Fruit fly (Drosophila melanogaster): Measurements from ENCODE around the gene CG12012.
A peak's percentile ranks its signal among the peaks of the same experiment; 100 is the strongest.

CG12012 gene

dm6 chr3L:3336368-3337164, 40.0 kb upstream of the CG12012 start, which contains the start of the genes Drsl6 and kst (continued):
- TF ChIP-seq CrebA (GFP tag; optimal IDR thresholded peaks at IDR 0.05; ENCODE audit: borderline replicate concordance), result no peak
- no peak for TF ChIP-seq CG32264 (GFP tag; optimal IDR thresholded peaks at IDR 0.05)
- no peak for TF ChIP-seq ey (GFP tag; optimal IDR thresholded peaks at IDR 0.05)
- TF ChIP-seq Hnf4 (GFP tag; optimal IDR thresholded peaks at IDR 0.05), result peak; percentile 16

dm6 chr3L:3337345-3337928, 39.1 kb upstream of the CG12012 start:
- TF ChIP-seq Myc (optimal IDR thresholded peaks at IDR 0.05) (no peak), rgr (GFP tag; optimal IDR thresholded peaks at IDR 0.05) (no peak), sv (GFP tag; optimal IDR thresholded peaks at IDR 0.05) (no peak), Hr78 (GFP tag; optimal IDR thresholded peaks at IDR 0.05) (no peak), psq (GFP tag; optimal IDR thresholded peaks at IDR 0.05) (peak; percentile 99), dsf (GFP tag; optimal IDR thresholded peaks at IDR 0.05; ENCODE audit: borderline replicate concordance) (no peak), GATAd (GFP tag; optimal IDR thresholded peaks at IDR 0.05) (no peak), Jra (GFP tag; optimal IDR thresholded peaks at IDR 0.05) (no peak), OdsH (GFP tag; optimal IDR thresholded peaks at IDR 0.05) (no peak), h (GFP tag; optimal IDR thresholded peaks at IDR 0.05) (no peak), foxo (GFP tag; optimal IDR thresholded peaks at IDR 0.05) (no peak), ey (GFP tag; optimal IDR thresholded peaks at IDR 0.05) (no peak), Vsx2 (GFP tag; optimal IDR thresholded peaks at IDR 0.05; ENCODE audit: partially characterized antibody) (peak; percentile 29), CG32264 (GFP tag; optimal IDR thresholded peaks at IDR 0.05) (no peak)

dm6 chr3L:3338028-3338855, 38.3 kb upstream of the CG12012 start:
- TF ChIP-seq CG9705 (GFP tag; optimal IDR thresholded peaks at IDR 0.05) (no peak), jim (GFP tag; optimal IDR thresholded peaks at IDR 0.05) (no peak), Rel (GFP tag; optimal IDR thresholded peaks at IDR 0.05) (no peak), Rel (tag; optimal IDR thresholded peaks at IDR 0.05) (no peak), brk (GFP tag; optimal IDR thresholded peaks at IDR 0.05) (no peak), fru (GFP tag; optimal IDR thresholded peaks at IDR 0.05) (no peak), Dfd (GFP tag; optimal IDR thresholded peaks at IDR 0.05) (no peak), Myc (optimal IDR thresholded peaks at IDR 0.05) (no peak), OdsH (GFP tag; optimal IDR thresholded peaks at IDR 0.05) (no peak), ey (GFP tag; optimal IDR thresholded peaks at IDR 0.05) (no peak), CG32264 (GFP tag; optimal IDR thresholded peaks at IDR 0.05) (no peak), sage (GFP tag; optimal IDR thresholded peaks at IDR 0.05) (no peak), dmrt93B (GFP tag; optimal IDR thresholded peaks at IDR 0.05) (no peak), sv (GFP tag; optimal IDR thresholded peaks at IDR 0.05) (no peak), Vsx2 (GFP tag; optimal IDR thresholded peaks at IDR 0.05; ENCODE audit: partially characterized antibody) (no peak), Dif (GFP tag; optimal IDR thresholded peaks at IDR 0.05; ENCODE audit: partially characterized antibody) (no peak), dsf (GFP tag; optimal IDR thresholded peaks at IDR 0.05; ENCODE audit: borderline replicate concordance) (no peak), dl (GFP tag; optimal IDR thresholded peaks at IDR 0.05; ENCODE audit: insufficient read depth in 1 of 2, partially characterized antibody in 2 of 2) (no peak)

dm6 chr3L:3338882-3339590, 37.5 kb upstream of the CG12012 start:
- TF ChIP-seq foxo (GFP tag; optimal IDR thresholded peaks at IDR 0.05) (no peak), CrebA (GFP tag; optimal IDR thresholded peaks at IDR 0.05; ENCODE audit: borderline replicate concordance) (no peak), dl (GFP tag; optimal IDR thresholded peaks at IDR 0.05; ENCODE audit: insufficient read depth in 1 of 2, partially characterized antibody in 2 of 2) (no peak), Sp1 (GFP tag; optimal IDR thresholded peaks at IDR 0.05) (no peak), Hnf4 (GFP tag; optimal IDR thresholded peaks at IDR 0.05) (no peak), h (GFP tag; optimal IDR thresholded peaks at IDR 0.05) (no peak), jim (GFP tag; optimal IDR thresholded peaks at IDR 0.05) (no peak), Rel (GFP tag; optimal IDR thresholded peaks at IDR 0.05) (no peak), Rel (tag; optimal IDR thresholded peaks at IDR 0.05) (no peak), dmrt93B (GFP tag; optimal IDR thresholded peaks at IDR 0.05) (no peak), pan (optimal IDR thresholded peaks at IDR 0.05) (no peak), woc (GFP tag; optimal IDR thresholded peaks at IDR 0.05) (no peak), Abd-B (GFP tag; optimal IDR thresholded peaks at IDR 0.05) (no peak), Jra (GFP tag; optimal IDR thresholded peaks at IDR 0.05) (no peak), GATAd (GFP tag; optimal IDR thresholded peaks at IDR 0.05) (no peak), CG32264 (GFP tag; optimal IDR thresholded peaks at IDR 0.05) (no peak), usp (GFP tag; optimal IDR thresholded peaks at IDR 0.05) (no peak), CG9705 (GFP tag; optimal IDR thresholded peaks at IDR 0.05) (no peak)
